Worm (Caenorhabditis elegans) whole organism, mixed stage, embryonic: ENCODE data around the gene hmgr-1.

ENCODE experiments used
- hlh-1 ChIP-seq: fragments of 150-350 bp; optimal IDR thresholded peaks from 2 replicates; lab custom pipeline; 2014; ENCODE audit warnings: missing biosample characterization, missing genetic modification reagents, missing genetic modification characterization
- snpc-4 ChIP-seq: fragments of 150-350 bp; optimal IDR thresholded peaks from 2 replicates; lab custom pipeline; 2014; ENCODE audit warnings: missing biosample characterization, missing genetic modification characterization

DNA sequence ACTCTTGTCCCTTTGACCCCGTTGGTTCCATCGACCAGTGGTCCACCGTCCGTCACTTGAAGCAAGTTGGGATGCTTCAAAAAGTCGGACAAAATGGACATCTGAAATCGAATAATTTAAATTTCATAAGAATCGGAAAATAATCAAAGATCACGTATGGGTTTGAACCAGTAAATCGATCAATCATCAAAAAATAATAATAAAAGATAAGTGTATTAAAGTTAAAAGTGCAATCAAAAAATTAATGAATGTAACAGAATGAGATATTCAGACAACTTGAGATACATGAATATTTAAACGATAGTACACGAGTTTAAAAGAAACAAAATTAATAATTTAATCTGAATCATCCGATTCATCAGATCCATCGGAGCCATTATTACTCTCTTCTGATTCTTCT is 19.6 kb downstream of the hmgr-1 start, which contains the start of gene T20B12.7:
- TF ChIP-seq snpc-4 (tag; lab: Kevin White, UChicago) (no peak), hlh-1 (tag; lab: Kevin White, UChicago) (no peak)
